Worm (Caenorhabditis elegans): ENCODE measurements around the gene T01C4.8.

DNA sequence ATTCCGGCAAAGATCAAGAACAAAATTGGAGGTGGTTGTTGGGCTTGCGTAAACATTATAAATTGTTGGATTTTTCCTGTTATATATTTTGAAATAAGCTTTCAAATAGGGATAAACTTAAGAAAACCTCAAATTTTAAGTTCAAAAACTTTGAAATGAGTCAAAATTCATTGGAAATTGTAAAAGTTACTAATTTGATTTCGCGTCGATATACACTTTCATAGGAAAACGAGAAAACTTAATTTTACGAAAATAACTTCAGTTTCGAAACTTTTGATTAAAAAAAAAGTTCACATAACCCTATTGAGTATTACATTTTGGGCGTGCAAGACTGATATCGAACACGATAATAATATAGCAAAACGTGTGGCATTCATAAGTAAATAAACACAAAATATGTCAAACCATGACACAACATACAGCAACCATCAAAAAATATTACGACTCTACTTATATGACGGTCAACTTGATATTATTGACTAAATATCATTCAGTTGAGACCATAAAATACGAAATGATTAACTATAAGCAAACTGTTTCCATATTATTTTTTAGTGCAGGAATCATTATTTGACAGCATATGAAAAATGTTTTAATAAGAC, 33.1 kb downstream of the T01C4.8 start:
- no peak for TF ChIP-seq him-1 (tag; optimal IDR thresholded peaks at IDR 0.05)
- no peak for TF ChIP-seq W03F9.2 (tag; optimal IDR thresholded peaks at IDR 0.05)

Data from whole organism, L4/young adult.